Worm (Caenorhabditis elegans) whole organism, early embryonic: ENCODE results near the gene F13H10.3.

Source experiments
- aly-1 ChIP-seq: sonication (generic microtip); optimal IDR thresholded peaks from 2 replicates; lab custom pipeline; 2016; ENCODE audit warnings: missing genetic modification characterization, missing compliant biosample characterization
- ama-1 ChIP-seq: fragments of 150-350 bp; optimal IDR thresholded peaks from 2 replicates; lab custom pipeline; 2014
- ceh-13 ChIP-seq: fragments of 200-800 bp; sonication (Bioruptor generic); optimal IDR thresholded peaks from 2 replicates; lab custom pipeline; 2018; ENCODE audit warnings: mild to moderate bottlenecking, missing genetic modification characterization, missing compliant biosample characterization
- flt-1 ChIP-seq: fragments of 200-800 bp; sonication (Bioruptor generic); IDR thresholded peaks from 2 replicates; pipeline ENCODE4 v1.3.6; 2022; ENCODE audit warnings: missing genetic modification characterization, missing compliant biosample characterization
- tbx-37 ChIP-seq: fragments of 200-800 bp; sonication (Bioruptor generic); conservative IDR thresholded peaks from 2 replicates; pipeline ENCODE4 v1.3.6; 2022; ENCODE audit warnings: missing genetic modification reagents, missing genetic modification characterization, missing compliant biosample characterization
- tra-4 ChIP-seq: sonication (generic microtip); optimal IDR thresholded peaks from 2 replicates; lab custom pipeline; 2017; ENCODE audit warnings: missing genetic modification characterization, missing compliant biosample characterization

- no peak for TF ChIP-seq flt-1 (GFP tag; lab: Robert Waterston, UW)
- no peak for TF ChIP-seq aly-1 (tag; lab: Kevin White, UChicago)
- TF ChIP-seq ceh-13 (GFP tag; lab: Kevin White, UChicago): no peak
- no peak for TF ChIP-seq ama-1 (lab: Kevin White, UChicago)
- no peak for TF ChIP-seq tbx-37 (GFP tag; lab: Robert Waterston, UW)
- TF ChIP-seq tra-4: no peak
Measured at ce11 chrIV:11031640-11032039, 15.9 kb upstream of the F13H10.3 start.
